Worm (Caenorhabditis elegans): ENCODE data around the gene srt-36.
A peak's percentile ranks its signal among the peaks of the same experiment; 100 is the strongest.
"Not testable (repeated sequence)": the region's sequence is repeated elsewhere in the genome, so short reads cannot be mapped to it uniquely, and the experiment has no call there.

Gene srt-36

ce11 chrV:4268213-4268612, at the start of gene srt-36:
TSS of gene srt-36 (minus strand) at chrV:4268313.
- not testable (repeated sequence) for TF ChIP-seq nhr-111 (GFP tag; optimal IDR thresholded peaks at IDR 0.05); rbr-2 (tag; optimal IDR thresholded peaks at IDR 0.05); lin-15B (tag; optimal IDR thresholded peaks at IDR 0.05)

- TF ChIP-seq aly-2 (tag; optimal IDR thresholded peaks at IDR 0.05) (no peak), unc-62 (GFP tag; optimal IDR thresholded peaks at IDR 0.05 in 1 of 2) (peak in 1 of 2 experiments; percentile 15), unc-62 (tag; optimal IDR thresholded peaks at IDR 0.05) (no peak), nhr-48 (tag; optimal IDR thresholded peaks at IDR 0.05) (no peak)
Observed at ce11 chrV:4315057-4315456, 46.9 kb upstream of the srt-36 start, which contains the start of gene srh-192. TSS of gene srh-192 (minus strand) at chrV:4315157.

- TF ChIP-seq lim-7 (GFP tag; IDR thresholded peaks at IDR 0.05) (peak; percentile 49; the same call in 1 of the 2 replicates), tra-1 (GFP tag; IDR thresholded peaks at IDR 0.05) (0 out of 2 replicates have a peak, but pooled peaks have one; percentile 14)
Observed at ce11 chrV:4310414-4310813, 42.3 kb upstream of the srt-36 start.

ce11 chrV:4304240-4304639, 36.1 kb upstream of the srt-36 start:
- peak; percentile 92 for TF ChIP-seq aha-1 (tag)
- TF ChIP-seq mxl-2 (GFP tag; conservative IDR thresholded peaks at IDR 0.05), result no peak

ce11 chrV:4303793-4304192, 35.7 kb upstream of the srt-36 start:
- TF ChIP-seq zip-2 (tag; optimal IDR thresholded peaks at IDR 0.05) (no peak), aha-1 (tag) (peak; percentile 90), lsy-2 (tag; optimal IDR thresholded peaks at IDR 0.05) (no peak), arid-1 (GFP tag; conservative IDR thresholded peaks at IDR 0.05) (no peak), lim-7 (GFP tag; IDR thresholded peaks at IDR 0.05) (0 out of 2 replicates have a peak, but pooled peaks have one; percentile 43), gei-8 (GFP tag; optimal IDR thresholded peaks at IDR 0.05) (no peak)

ce11 chrV:4302842-4303241, 34.7 kb upstream of the srt-36 start:
- TF ChIP-seq unc-130 (GFP tag; optimal IDR thresholded peaks at IDR 0.05) (no peak), unc-62 (GFP tag; optimal IDR thresholded peaks at IDR 0.05 in 1 of 2) (peak in 1 of 2 experiments; percentile 97), unc-62 (tag; optimal IDR thresholded peaks at IDR 0.05) (no peak)

- TF ChIP-seq D1046.2 (GFP tag; IDR thresholded peaks at IDR 0.05) (no peak), arid-1 (GFP tag; conservative IDR thresholded peaks at IDR 0.05) (no peak), nhr-28 (tag; optimal IDR thresholded peaks at IDR 0.05) (no peak), aly-2 (tag; optimal IDR thresholded peaks at IDR 0.05) (no peak), tag-97 (GFP tag; IDR thresholded peaks at IDR 0.05) (no peak), dve-1 (tag; optimal IDR thresholded peaks at IDR 0.05; ENCODE audit: insufficient read depth) (no peak), snpc-4 (tag; optimal IDR thresholded peaks at IDR 0.05) (no peak), nhr-111 (GFP tag; optimal IDR thresholded peaks at IDR 0.05) (no peak), pha-4 (GFP tag; IDR thresholded peaks at IDR 0.05) (no peak), pha-4 (tag; optimal IDR thresholded peaks at IDR 0.05) (no peak), F37D6.2 (tag; optimal IDR thresholded peaks at IDR 0.05) (no peak), ceh-32 (tag; optimal IDR thresholded peaks at IDR 0.05; ENCODE audit: poor library complexity) (no peak), lir-3 (tag; optimal IDR thresholded peaks at IDR 0.05) (no peak), ceh-28 (tag; optimal IDR thresholded peaks at IDR 0.05) (no peak), ZK337.2 (GFP tag; IDR thresholded peaks at IDR 0.05) (no peak), mxl-2 (GFP tag; conservative IDR thresholded peaks at IDR 0.05) (no peak), php-3 (GFP tag; IDR thresholded peaks at IDR 0.05) (no peak), nhr-77 (tag; optimal IDR thresholded peaks at IDR 0.05) (no peak), snpc-1.2 (GFP tag; IDR thresholded peaks at IDR 0.05) (no peak), gei-8 (GFP tag; optimal IDR thresholded peaks at IDR 0.05) (no peak)
Observed at ce11 chrV:4299741-4300140, 31.6 kb upstream of the srt-36 start, which contains the start of gene ZC132.3. TSS of gene ZC132.3 (minus strand) at chrV:4299841.
